Worm (Caenorhabditis elegans) whole organism, L4 larva: ENCODE data around the gene Y37E11B.5.

Experiments
- nhr-76 ChIP-seq: fragments of 150-350 bp; optimal IDR thresholded peaks from 2 replicates; lab custom pipeline; 2014; ENCODE audit warnings: missing biosample characterization, missing genetic modification characterization
- pha-4 ChIP-seq, 2 experiments: fragments of 150-350 bp in 1 of 2; fragments of 200-800 bp in 1 of 2; sonication (Bioruptor generic) in 1 of 2; IDR thresholded peaks in 1 of 2; optimal IDR thresholded peaks in 1 of 2; 2 replicates each; pipeline versions ENCODE4 v1.3.6 to Lab custom; 2014 to 2022; ENCODE audit warnings: missing genetic modification characterization in 2 of 2, missing genetic modification reagents in 2 of 2, missing biosample characterization in 1 of 2, missing compliant biosample characterization in 1 of 2
- php-3 ChIP-seq: fragments of 200-800 bp; sonication (Bioruptor generic); IDR thresholded peaks from 2 replicates; pipeline ENCODE4 v1.3.6; 2022; ENCODE audit warnings: missing genetic modification reagents, missing genetic modification characterization, missing compliant biosample characterization
- rbr-2 ChIP-seq: sonication (generic microtip); optimal IDR thresholded peaks from 2 replicates; lab custom pipeline; 2016; ENCODE audit warnings: missing genotype, missing genetic modification characterization, missing compliant biosample characterization
- zag-1 ChIP-seq: fragments of 150-350 bp; optimal IDR thresholded peaks from 2 replicates; lab custom pipeline; 2014; ENCODE audit warnings: missing biosample characterization, missing genetic modification characterization
- zfp-2 ChIP-seq: sonication (generic microtip); optimal IDR thresholded peaks from 2 replicates; lab custom pipeline; 2016; ENCODE audit warnings: mild to moderate bottlenecking, missing genetic modification characterization, missing compliant biosample characterization

- no peak for TF ChIP-seq zag-1 (tag; lab: Kevin White, UChicago)
- TF ChIP-seq php-3 (GFP tag; lab: Robert Waterston, UW) = no peak
- no peak for TF ChIP-seq zfp-2 (tag; lab: Kevin White, UChicago)
- TF ChIP-seq pha-4 (GFP tag; IDR thresholded peaks at IDR 0.05; lab: Robert Waterston, UW) = no peak
- TF ChIP-seq pha-4 (tag; optimal IDR thresholded peaks at IDR 0.05; lab: Kevin White, UChicago) = no peak
- no peak for TF ChIP-seq nhr-76 (tag; lab: Kevin White, UChicago)
- TF ChIP-seq rbr-2 (tag; lab: Kevin White, UChicago) = no peak
Measured at ce11 chrIV:3646338-3647154, 48.2 kb upstream of the Y37E11B.5 start.
